Fruit fly (Drosophila melanogaster) whole organism, pupa: ENCODE measurements around the gene sqh.

ENCODE experiments used
- CG14655 ChIP-seq: fragments of 200-800 bp; sonication (Bioruptor generic); optimal IDR thresholded peaks from 3 replicates; lab custom pipeline; 2017; ENCODE audit warnings: mild to moderate bottlenecking, missing biosample characterization, missing genetic modification reagents, missing genetic modification characterization
- CG15710 ChIP-seq: fragments of 200-800 bp; sonication (Bioruptor generic); optimal IDR thresholded peaks from 2 replicates; lab custom pipeline; 2018; ENCODE audit warnings: missing biosample characterization, mild to moderate bottlenecking, missing genetic modification characterization, moderate library complexity
- CG17806 ChIP-seq: fragments of 200-800 bp; sonication (Bioruptor generic); optimal IDR thresholded peaks from 2 replicates; lab custom pipeline; 2018; ENCODE audit warnings: missing biosample characterization, mild to moderate bottlenecking, missing genetic modification characterization, moderate library complexity
- CG32121 ChIP-seq: fragments of 200-800 bp; sonication (Bioruptor generic); IDR thresholded peaks from 2 replicates; pipeline ENCODE4 v1.3.6; 2022; ENCODE audit warnings: missing biosample characterization, missing genetic modification characterization
- CG4496 ChIP-seq: fragments of 200-800 bp; sonication (Bioruptor generic); IDR thresholded peaks from 3 replicates; pipeline ENCODE4 v1.3.6; 2022; ENCODE audit warnings: missing biosample characterization, missing genetic modification characterization
- CG8301 ChIP-seq: fragments of 200-800 bp; sonication (Bioruptor generic); optimal IDR thresholded peaks from 2 replicates; lab custom pipeline; 2018; ENCODE audit warnings: missing biosample characterization, mild to moderate bottlenecking, missing genetic modification characterization
- D1 ChIP-seq: fragments of 200-800 bp; sonication (Bioruptor generic); optimal IDR thresholded peaks from 2 replicates; lab custom pipeline; 2018; ENCODE audit warnings: missing biosample characterization, mild to moderate bottlenecking, missing genetic modification characterization, moderate library complexity
- Ets98B ChIP-seq: fragments of 200-800 bp; sonication (Bioruptor generic); IDR thresholded peaks from 2 replicates; pipeline ENCODE4 v1.3.6; 2022; ENCODE audit warnings: missing biosample characterization, missing genetic modification characterization
- Pif1A ChIP-seq: fragments of 200-800 bp; sonication (Bioruptor generic); optimal IDR thresholded peaks from 3 replicates; lab custom pipeline; 2016; ENCODE audit warnings: missing biosample characterization, missing genetic modification characterization
- fd96Ca ChIP-seq: fragments of 200-800 bp; sonication (Bioruptor generic); IDR thresholded peaks from 3 replicates; pipeline ENCODE4 v1.3.6; 2022; ENCODE audit warnings: missing biosample characterization, missing genetic modification characterization
- gl ChIP-seq: fragments of 200-800 bp; sonication (Bioruptor generic); optimal IDR thresholded peaks from 2 replicates; lab custom pipeline; 2018; ENCODE audit warnings: missing biosample characterization, mild to moderate bottlenecking, missing genetic modification characterization
- rn ChIP-seq: fragments of 200-800 bp; sonication (Bioruptor generic); IDR thresholded peaks from 2 replicates; pipeline ENCODE4 v1.3.6; 2022; ENCODE audit warnings: missing biosample characterization, missing genetic modification characterization

The sqh gene

DNA sequence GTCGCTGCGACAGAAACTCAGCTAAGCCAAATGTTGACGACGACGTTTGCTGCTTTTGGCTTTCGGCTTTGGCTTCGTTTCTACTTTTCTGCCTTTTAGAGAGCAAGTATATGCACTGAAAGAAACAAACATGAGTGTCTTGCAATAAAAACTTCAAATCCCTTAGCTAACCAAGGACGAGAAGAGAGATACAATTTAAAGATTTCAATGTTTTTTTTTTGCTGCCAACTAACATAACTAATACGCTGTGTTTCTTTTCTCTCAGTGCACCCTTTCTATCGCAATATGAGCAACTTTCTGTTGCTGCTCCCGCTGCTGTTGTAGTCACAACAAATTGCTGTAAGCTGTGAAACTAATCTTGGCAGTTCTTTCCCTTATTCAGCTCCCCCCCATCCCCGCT lies 45.5 kb downstream of the sqh start:
- TF ChIP-seq Ets98B, result peak; percentile 48
- peak; percentile 12 for TF ChIP-seq CG15710 (tag; lab: Kevin White, UChicago)
- TF ChIP-seq fd96Ca, result peak; percentile 32; the same call in 1 of the 3 replicates
- TF ChIP-seq rn (GFP tag; lab: Robert Waterston, UW), result no peak
- TF ChIP-seq CG32121 (GFP tag; lab: Robert Waterston, UW), result no peak
- TF ChIP-seq CG14655 (GFP tag; lab: Kevin White, UChicago), result peak; percentile 24
- TF ChIP-seq CG8301 (tag; lab: Kevin White, UChicago), result peak; percentile 31
- no peak for TF ChIP-seq gl (tag; lab: Kevin White, UChicago)
- no peak for TF ChIP-seq CG17806 (tag; lab: Kevin White, UChicago)
- TF ChIP-seq CG4496, result peak; percentile 51; the same call in 1 of the 3 replicates
- no peak for TF ChIP-seq D1 (tag; lab: Kevin White, UChicago)
- no peak for TF ChIP-seq Pif1A (GFP tag; lab: Kevin White, UChicago)
- TF ChIP-seq, all 21 proteins: peak for 6
